Worm (Caenorhabditis elegans) whole organism, young adult: ENCODE measurements around the gene hot-9.

Source experiments
- B0035.1 ChIP-seq: sonication (generic microtip); optimal IDR thresholded peaks from 2 replicates; lab custom pipeline; 2016; ENCODE audit warnings: missing genetic modification characterization, mild to moderate bottlenecking, missing compliant biosample characterization, missing genotype, missing genetic modification reagents
- B0336.3 ChIP-seq: fragments of 200-800 bp; sonication (Bioruptor generic); IDR thresholded peaks from 2 replicates; pipeline ENCODE4 v1.3.6; 2022; ENCODE audit warnings: missing genetic modification characterization, missing compliant biosample characterization
- C06A6.2 ChIP-seq: fragments of 200-800 bp; sonication (Bioruptor generic); conservative IDR thresholded peaks from 2 replicates; pipeline ENCODE4 v1.3.6; 2022; ENCODE audit warnings: missing genetic modification characterization, missing compliant biosample characterization
- F22D6.2 ChIP-seq: sonication (generic microtip); optimal IDR thresholded peaks from 2 replicates; lab custom pipeline; 2016; ENCODE audit warnings: mild to moderate bottlenecking, missing genetic modification characterization, missing compliant biosample characterization
- F37B4.10 ChIP-seq: fragments of 200-800 bp; sonication (Bioruptor generic); IDR thresholded peaks from 2 replicates; pipeline ENCODE4 v1.3.6; 2022; ENCODE audit warnings: missing genetic modification characterization, missing compliant biosample characterization
- F52B5.7 ChIP-seq: sonication (generic microtip); optimal IDR thresholded peaks from 2 replicates; lab custom pipeline; 2016; ENCODE audit warnings: mild to moderate bottlenecking, missing genetic modification characterization, missing compliant biosample characterization
- Y53G8AR.9 ChIP-seq: fragments of 200-800 bp; sonication (Bioruptor generic); conservative IDR thresholded peaks from 2 replicates; pipeline ENCODE4 v1.3.6; 2022; ENCODE audit warnings: missing genetic modification reagents, missing genetic modification characterization, missing compliant biosample characterization
- ZK185.1 ChIP-seq: sonication (generic microtip); optimal IDR thresholded peaks from 2 replicates; lab custom pipeline; 2016; ENCODE audit warnings: mild to moderate bottlenecking, missing genetic modification characterization, missing compliant biosample characterization; ENCODE audit not compliant: poor library complexity, severe bottlenecking
- atf-7 ChIP-seq: sonication (generic microtip); optimal IDR thresholded peaks from 2 replicates; lab custom pipeline; 2017; ENCODE audit warnings: mild to moderate bottlenecking, missing genetic modification characterization, missing compliant biosample characterization
- athp-1 ChIP-seq: sonication (generic microtip); optimal IDR thresholded peaks from 2 replicates; lab custom pipeline; 2017; ENCODE audit warnings: mild to moderate bottlenecking, missing genetic modification characterization, missing compliant biosample characterization
- attf-5 ChIP-seq: fragments of 200-800 bp; sonication (Bioruptor generic); optimal IDR thresholded peaks from 2 replicates; lab custom pipeline; 2018; ENCODE audit warnings: mild to moderate bottlenecking, missing genetic modification characterization, missing compliant biosample characterization
- cebp-1 ChIP-seq, 2 experiments: fragments of 200-800 bp in 1 of 2; sonication (Bioruptor generic) in 1 of 2; sonication (generic microtip) in 1 of 2; IDR thresholded peaks in 1 of 2; optimal IDR thresholded peaks in 1 of 2; 2 replicates each; pipeline versions ENCODE4 v1.3.6 to Lab custom; 2017 to 2022; ENCODE audit warnings: missing compliant biosample characterization in 2 of 2, missing genetic modification characterization in 2 of 2, mild to moderate bottlenecking in 1 of 2, missing genetic modification reagents in 1 of 2, moderate library complexity in 1 of 2
- cebp-2 ChIP-seq: fragments of 200-800 bp; sonication (Bioruptor generic); IDR thresholded peaks from 2 replicates; pipeline ENCODE4 v1.3.6; 2022; ENCODE audit warnings: missing genetic modification characterization, missing compliant biosample characterization
- ceh-100 ChIP-seq: fragments of 200-800 bp; sonication (Bioruptor generic); IDR thresholded peaks from 2 replicates; pipeline ENCODE4 v1.3.6; 2022; ENCODE audit warnings: missing genetic modification reagents, missing genetic modification characterization, missing compliant biosample characterization
- die-1 ChIP-seq: sonication (generic microtip); optimal IDR thresholded peaks from 2 replicates; lab custom pipeline; 2016; ENCODE audit warnings: missing genotype, mild to moderate bottlenecking, missing genetic modification characterization, missing compliant biosample characterization
- dox-1 ChIP-seq: fragments of 200-800 bp; sonication (Bioruptor generic); IDR thresholded peaks from 2 replicates; pipeline ENCODE4 v1.3.6; 2022; ENCODE audit warnings: missing genetic modification reagents, missing genetic modification characterization, missing compliant biosample characterization
- dpff-1 ChIP-seq: sonication (generic microtip); optimal IDR thresholded peaks from 2 replicates; lab custom pipeline; 2017; ENCODE audit warnings: mild to moderate bottlenecking, missing genetic modification characterization, missing compliant biosample characterization
- egl-18 ChIP-seq: fragments of 200-800 bp; sonication (Bioruptor generic); IDR thresholded peaks from 2 replicates; pipeline ENCODE4 v1.3.6; 2022; ENCODE audit warnings: missing genetic modification reagents, missing genetic modification characterization, missing compliant biosample characterization
- egl-44 ChIP-seq: fragments of 200-800 bp; sonication (Bioruptor generic); IDR thresholded peaks from 2 replicates; pipeline ENCODE4 v1.3.6; 2022; ENCODE audit warnings: missing genetic modification reagents, missing genetic modification characterization, missing compliant biosample characterization
- ekl-4 ChIP-seq: fragments of 200-800 bp; sonication (Bioruptor generic); IDR thresholded peaks from 2 replicates; pipeline ENCODE4 v1.3.6; 2022; ENCODE audit warnings: missing genetic modification reagents, missing genetic modification characterization, missing compliant biosample characterization
- ets-4 ChIP-seq: fragments of 200-800 bp; sonication (Bioruptor generic); optimal IDR thresholded peaks from 2 replicates; lab custom pipeline; 2018; ENCODE audit warnings: mild to moderate bottlenecking, missing genetic modification characterization, missing compliant biosample characterization
- fkh-3 ChIP-seq: sonication (generic microtip); optimal IDR thresholded peaks from 2 replicates; lab custom pipeline; 2016; ENCODE audit warnings: mild to moderate bottlenecking, missing genetic modification characterization, missing compliant biosample characterization
- hsf-1 ChIP-seq: fragments of 200-800 bp; sonication (Bioruptor generic); IDR thresholded peaks from 2 replicates; pipeline ENCODE4 v1.3.6; 2022; ENCODE audit warnings: missing genetic modification reagents, missing genetic modification characterization, missing compliant biosample characterization
- let-607 ChIP-seq, 2 experiments: fragments of 200-800 bp in 1 of 2; sonication (Bioruptor generic) in 1 of 2; sonication (generic microtip) in 1 of 2; optimal IDR thresholded peaks; 2 replicates each; lab custom pipeline; 2016 to 2018; ENCODE audit warnings: mild to moderate bottlenecking in 2 of 2, missing compliant biosample characterization in 2 of 2, missing genetic modification characterization in 2 of 2, moderate library complexity in 2 of 2, missing genotype in 1 of 2
- lin-26 ChIP-seq: fragments of 200-800 bp; sonication (Bioruptor generic); IDR thresholded peaks from 2 replicates; pipeline ENCODE4 v1.3.6; 2022; ENCODE audit warnings: missing genetic modification reagents, missing genetic modification characterization, missing compliant biosample characterization
- lin-35 ChIP-seq, 3 experiments: fragments of 150-350 bp in 2 of 3; sonication (generic microtip) in 1 of 3; optimal IDR thresholded peaks; 2 replicates each; lab custom pipeline; 2014 to 2018; ENCODE audit warnings: missing biosample characterization in 3 of 3, missing genetic modification characterization in 3 of 3, missing genetic modification reagents in 3 of 3
- madf-3 ChIP-seq: fragments of 200-800 bp; sonication (Bioruptor generic); IDR thresholded peaks from 2 replicates; pipeline ENCODE4 v1.3.6; 2022; ENCODE audit warnings: missing genetic modification reagents, missing genetic modification characterization, missing compliant biosample characterization
- mcd-1 ChIP-seq: fragments of 200-800 bp; sonication (Bioruptor generic); IDR thresholded peaks from 2 replicates; pipeline ENCODE4 v1.3.6; 2022; ENCODE audit warnings: missing genetic modification reagents, missing genetic modification characterization, missing compliant biosample characterization
- nfyb-1 ChIP-seq: fragments of 200-800 bp; sonication (Bioruptor generic); IDR thresholded peaks from 2 replicates; pipeline ENCODE4 v1.3.6; 2022; ENCODE audit warnings: missing genetic modification reagents, missing genetic modification characterization, missing compliant biosample characterization
- nhr-120 ChIP-seq: fragments of 200-800 bp; sonication (Bioruptor generic); IDR thresholded peaks from 2 replicates; pipeline ENCODE4 v1.3.6; 2022; ENCODE audit warnings: missing genetic modification characterization, missing compliant biosample characterization
- nhr-80 ChIP-seq: sonication (generic microtip); optimal IDR thresholded peaks from 2 replicates; lab custom pipeline; 2016; ENCODE audit warnings: missing genetic modification characterization, missing compliant biosample characterization
- pha-4 ChIP-seq: fragments of 150-350 bp; sonication (generic microtip); optimal IDR thresholded peaks from 2 replicates; lab custom pipeline; 2014; ENCODE audit warnings: missing biosample characterization, missing genetic modification reagents, missing genetic modification characterization
- rcor-1 ChIP-seq: fragments of 200-800 bp; sonication (Bioruptor generic); IDR thresholded peaks from 2 replicates; pipeline ENCODE4 v1.3.6; 2022; ENCODE audit warnings: missing genetic modification reagents, missing genetic modification characterization, missing compliant biosample characterization
- repo-1 ChIP-seq: sonication (generic microtip); optimal IDR thresholded peaks from 2 replicates; lab custom pipeline; 2017; ENCODE audit warnings: mild to moderate bottlenecking, missing genetic modification characterization, missing compliant biosample characterization
- snpc-4 ChIP-seq, 5 experiments: fragments of 150-350 bp in 1 of 5; sonication (generic microtip) in 4 of 5; optimal IDR thresholded peaks; 2 replicates each; lab custom pipeline; 2014 to 2018; ENCODE audit warnings: missing genetic modification characterization in 5 of 5, missing biosample characterization in 3 of 5, antibody characterized with exemption in 2 of 5, mild to moderate bottlenecking in 2 of 5, missing compliant biosample characterization in 2 of 5, missing genotype in 2 of 5, moderate library complexity in 2 of 5, missing genetic modification reagents in 1 of 5
- tbp1 ChIP-seq: fragments of 200-800 bp; sonication (Bioruptor generic); optimal IDR thresholded peaks from 2 replicates; lab custom pipeline; 2018; ENCODE audit warnings: mild to moderate bottlenecking, missing genetic modification characterization, missing compliant biosample characterization
- tlf-1 ChIP-seq: fragments of 200-800 bp; sonication (Bioruptor generic); optimal IDR thresholded peaks from 2 replicates; lab custom pipeline; 2018; ENCODE audit warnings: mild to moderate bottlenecking, missing genetic modification characterization, missing compliant biosample characterization
- unc-62 ChIP-seq: fragments of 150-350 bp; optimal IDR thresholded peaks from 2 replicates; lab custom pipeline; 2014; ENCODE audit warnings: missing biosample characterization, missing genetic modification reagents, missing genetic modification characterization

Gene hot-9

DNA sequence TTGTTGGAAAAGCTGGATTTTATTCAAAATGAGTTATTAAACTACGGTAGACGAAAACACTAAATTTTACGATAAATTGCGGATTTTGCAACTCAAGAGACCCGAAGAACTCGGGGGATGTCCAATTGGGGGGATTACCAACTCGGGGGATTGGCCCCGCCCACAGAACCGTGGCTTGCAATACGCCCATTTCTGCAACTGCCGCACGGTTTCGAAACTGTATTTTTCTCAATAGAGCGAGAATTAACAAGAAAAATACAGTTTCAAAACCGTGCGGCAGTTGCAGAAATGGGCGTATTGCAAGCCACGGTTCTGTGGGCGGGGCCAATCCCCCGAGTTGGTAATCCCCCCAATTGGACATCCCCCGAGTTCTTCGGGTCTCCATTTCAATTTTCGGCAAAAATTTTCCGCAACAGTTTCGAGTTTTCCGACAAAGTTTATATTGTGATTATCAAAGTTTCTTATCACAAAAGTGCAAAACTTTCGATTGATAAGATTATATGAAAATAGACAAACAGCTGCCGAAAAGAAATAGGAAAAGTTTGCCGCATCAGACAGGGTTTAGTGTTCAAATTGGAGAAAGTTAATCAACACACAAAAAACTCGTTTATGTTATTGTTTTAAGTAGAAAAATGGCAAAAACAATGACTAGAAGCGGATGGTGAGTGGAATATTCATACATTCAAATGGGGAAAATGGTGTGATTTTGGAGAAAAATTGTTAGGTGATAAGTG lies 44.7 kb upstream of the hot-9 start (continued):
- TF ChIP-seq hsf-1 (GFP tag; lab: Robert Waterston, UW), result 0 out of 2 replicates have a peak, but pooled peaks have one; percentile 38

DNA sequence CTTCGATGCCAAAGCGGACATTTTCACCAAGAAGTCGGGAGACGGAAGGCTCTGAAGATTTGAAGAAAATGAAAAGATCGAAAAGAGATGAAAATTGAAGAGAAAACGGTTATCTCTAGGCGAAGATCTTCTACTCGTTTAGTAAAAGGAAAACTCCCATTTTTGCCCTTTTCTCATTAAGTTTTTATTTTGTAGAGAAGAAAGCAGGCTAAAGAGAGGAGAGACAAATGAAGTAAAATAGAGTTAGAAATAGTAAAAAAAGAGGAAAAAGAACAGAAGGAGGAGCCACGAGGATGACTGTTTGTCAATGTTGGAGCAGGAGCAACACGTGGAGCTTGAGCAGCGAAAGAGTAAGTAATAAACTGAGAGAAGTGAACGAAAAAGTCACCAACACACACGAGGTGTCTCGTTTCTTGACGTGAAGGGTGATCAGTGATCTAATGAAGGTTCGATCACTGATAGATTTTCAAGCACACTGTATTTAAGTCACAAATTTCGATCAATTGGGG lies 43.6 kb upstream of the hot-9 start, which contains the start of gene ivd-1:
TSS of gene ivd-1 (minus strand) at position 51 of the 509 bp plus-strand sequence.
- no peak for TF ChIP-seq pha-4 (tag; lab: Kevin White, UChicago)
- TF ChIP-seq ZK185.1 (tag; lab: Kevin White, UChicago), result peak; percentile 48
- TF ChIP-seq rcor-1 (GFP tag; lab: Robert Waterston, UW), result no peak
- TF ChIP-seq nhr-80, result peak; percentile 85
- TF ChIP-seq let-607 (tag; optimal IDR thresholded peaks at IDR 0.05; lab: Kevin White, UChicago), result peak; percentile 91 to 92
- 0 out of 2 replicates have a peak, but pooled peaks have one; percentile 37 for TF ChIP-seq egl-44 (GFP tag; lab: Robert Waterston, UW)
- peak; percentile 15 for TF ChIP-seq tbp1 (GFP tag; lab: Kevin White, UChicago)
- no peak for TF ChIP-seq tlf-1 (GFP tag; lab: Kevin White, UChicago)
- TF ChIP-seq cebp-1 (GFP tag; IDR thresholded peaks at IDR 0.05; lab: Robert Waterston, UW), result no peak
- TF ChIP-seq cebp-1 (tag; optimal IDR thresholded peaks at IDR 0.05; lab: Kevin White, UChicago), result peak; percentile 44
- TF ChIP-seq B0035.1, result no peak
- TF ChIP-seq attf-5, result peak; percentile 7
- no peak for TF ChIP-seq athp-1
- TF ChIP-seq mcd-1 (GFP tag; lab: Robert Waterston, UW), result 0 out of 2 replicates have a peak, but pooled peaks have one; percentile 22
- TF ChIP-seq ets-4 (GFP tag; lab: Kevin White, UChicago), result no peak
- no peak for TF ChIP-seq repo-1
- no peak for TF ChIP-seq unc-62 (GFP tag; lab: Kevin White, UChicago)
- TF ChIP-seq F22D6.2 (tag; lab: Kevin White, UChicago), result no peak
- peak; percentile 19; the same call in 1 of the 2 replicates for TF ChIP-seq dox-1

DNA sequence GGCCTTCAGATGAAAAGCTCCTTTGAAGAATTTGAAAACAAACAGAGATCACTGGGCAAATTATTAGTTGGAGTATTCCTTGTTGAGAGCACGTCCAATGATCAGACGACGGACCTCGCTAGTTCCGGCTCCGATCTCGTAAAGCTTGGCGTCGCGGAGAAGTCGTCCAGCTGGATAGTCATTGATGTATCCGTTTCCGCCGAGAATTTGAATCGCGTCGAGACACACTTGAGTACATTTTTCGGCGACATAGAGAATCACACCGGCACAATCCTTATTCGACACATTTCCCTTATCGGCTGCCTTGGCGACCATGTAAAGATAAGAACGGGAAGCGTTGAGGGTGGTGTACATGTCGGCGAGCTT lies 41.7 kb upstream of the hot-9 start:
- TF ChIP-seq madf-3 (GFP tag; lab: Robert Waterston, UW) (0 out of 2 replicates have a peak, but pooled peaks have one; percentile 53), nhr-120 (GFP tag; lab: Robert Waterston, UW) (no peak), ekl-4 (GFP tag; lab: Robert Waterston, UW) (0 out of 2 replicates have a peak, but pooled peaks have one; percentile 7), F52B5.7 (peak; percentile 56), F37B4.10 (0 out of 2 replicates have a peak, but pooled peaks have one; percentile 35), mcd-1 (GFP tag; lab: Robert Waterston, UW) (0 out of 2 replicates have a peak, but pooled peaks have one; percentile 24), snpc-4 (GFP tag; optimal IDR thresholded peaks at IDR 0.05; lab: Kevin White, UChicago) (no peak), snpc-4 (tag; optimal IDR thresholded peaks at IDR 0.05; lab: Kevin White, UChicago) (peak in 1 of 4 experiments; percentile 9), cebp-2 (0 out of 2 replicates have a peak, but pooled peaks have one; percentile 28), nfyb-1 (GFP tag; lab: Robert Waterston, UW) (0 out of 2 replicates have a peak, but pooled peaks have one; percentile 30), Y53G8AR.9 (GFP tag; lab: Robert Waterston, UW) (peak; percentile 18), ets-4 (GFP tag; lab: Kevin White, UChicago) (peak; percentile 6), C06A6.2 (GFP tag; lab: Robert Waterston, UW) (0 out of 2 replicates have a peak, but pooled peaks have one; percentile 8), dpff-1 (no peak), ceh-100 (0 out of 2 replicates have a peak, but pooled peaks have one; percentile 12), egl-18 (GFP tag; lab: Robert Waterston, UW) (0 out of 2 replicates have a peak, but pooled peaks have one; percentile 40), atf-7 (tag; lab: Kevin White, UChicago) (peak; percentile 41), ZK185.1 (tag; lab: Kevin White, UChicago) (peak; percentile 70), fkh-3 (tag; lab: Kevin White, UChicago) (peak; percentile 58), lin-35 (GFP tag; optimal IDR thresholded peaks at IDR 0.05; lab: Kevin White, UChicago) (no peak), egl-44 (GFP tag; lab: Robert Waterston, UW) (no peak), lin-26 (GFP tag; lab: Robert Waterston, UW) (0 out of 2 replicates have a peak, but pooled peaks have one; percentile 15), die-1 (tag; lab: Kevin White, UChicago) (no peak), B0336.3 (GFP tag; lab: Robert Waterston, UW) (peak; percentile 59; the same call in 1 of the 2 replicates)
